Fruit fly (Drosophila melanogaster) whole organism, embryonic: Measurements from ENCODE around the gene CG34183.

ENCODE experiments used
- Aef1 ChIP-seq: fragments of 200-800 bp; sonication (Bioruptor generic); IDR thresholded peaks from 3 replicates; pipeline ENCODE4 v1.3.6; 2022; ENCODE audit warnings: missing biosample characterization, missing genetic modification characterization
- Atf6 ChIP-seq: fragments of 200-800 bp; sonication (Bioruptor generic); IDR thresholded peaks from 2 replicates; pipeline ENCODE4 v1.3.6; 2022; ENCODE audit warnings: missing biosample characterization, missing genetic modification characterization
- CG10209 ChIP-seq: fragments of 200-800 bp; sonication (Bioruptor generic); optimal IDR thresholded peaks from 3 replicates; lab custom pipeline; 2017; ENCODE audit warnings: missing biosample characterization, mild to moderate bottlenecking, missing genetic modification characterization, missing genetic modification reagents
- CG10654 ChIP-seq: fragments of 200-800 bp; sonication (Bioruptor generic); optimal IDR thresholded peaks from 2 replicates; lab custom pipeline; 2016; ENCODE audit warnings: missing biosample characterization, missing genetic modification characterization
- CG11398 ChIP-seq: fragments of 200-800 bp; sonication (Bioruptor generic); optimal IDR thresholded peaks from 2 replicates; lab custom pipeline; 2016; ENCODE audit warnings: missing biosample characterization, missing genetic modification characterization
- CG13296 ChIP-seq: fragments of 200-800 bp; sonication (Bioruptor generic); optimal IDR thresholded peaks from 3 replicates; lab custom pipeline; 2018; ENCODE audit warnings: missing biosample characterization, mild to moderate bottlenecking, missing genetic modification characterization
- CG14710 ChIP-seq: fragments of 200-800 bp; sonication (Bioruptor generic); optimal IDR thresholded peaks from 3 replicates; lab custom pipeline; 2019; ENCODE audit warnings: missing biosample characterization, mild to moderate bottlenecking, missing genetic modification characterization, moderate library complexity
- CG15011 ChIP-seq: fragments of 200-800 bp; sonication (Bioruptor generic); optimal IDR thresholded peaks from 3 replicates; lab custom pipeline; 2018; ENCODE audit warnings: missing biosample characterization, mild to moderate bottlenecking, missing genetic modification characterization
- CG1529 ChIP-seq: fragments of 200-800 bp; sonication (Bioruptor generic); optimal IDR thresholded peaks from 3 replicates; lab custom pipeline; 2018; ENCODE audit warnings: missing biosample characterization, missing genetic modification characterization
- CG8290 ChIP-seq, 3 experiments: fragments of 200-800 bp; sonication (Bioruptor generic); optimal IDR thresholded peaks; 2 replicates each; lab custom pipeline; 2016 to 2019; ENCODE audit warnings: missing biosample characterization in 3 of 3, missing genetic modification characterization in 3 of 3, mild to moderate bottlenecking in 2 of 3, moderate library complexity in 1 of 3
- CG9727 ChIP-seq: fragments of 200-800 bp; sonication (Bioruptor generic); optimal IDR thresholded peaks from 3 replicates; lab custom pipeline; 2017; ENCODE audit warnings: missing biosample characterization, mild to moderate bottlenecking, missing genetic modification characterization
- Dad ChIP-seq: fragments of 200-800 bp; sonication (Bioruptor generic); optimal IDR thresholded peaks from 3 replicates; lab custom pipeline; 2016; ENCODE audit warnings: missing biosample characterization, missing genetic modification characterization
- Dp ChIP-seq: fragments of 200-800 bp; sonication (Bioruptor generic); optimal IDR thresholded peaks from 2 replicates; lab custom pipeline; 2018; ENCODE audit warnings: missing biosample characterization, mild to moderate bottlenecking, missing genetic modification characterization, moderate library complexity
- Dref ChIP-seq: fragments of 200-800 bp; sonication (Bioruptor generic); IDR thresholded peaks from 2 replicates; pipeline ENCODE4 v1.3.6; 2022; ENCODE audit warnings: missing biosample characterization, missing genetic modification characterization
- Drgx ChIP-seq: fragments of 200-800 bp; sonication (Bioruptor generic); IDR thresholded peaks from 2 replicates; pipeline ENCODE4 v1.3.6; 2022; ENCODE audit warnings: missing biosample characterization, missing genetic modification characterization
- HLH3B ChIP-seq: fragments of 200-800 bp; sonication (Bioruptor generic); IDR thresholded peaks from 2 replicates; pipeline ENCODE4 v1.3.6; 2022; ENCODE audit warnings: missing biosample characterization, missing genetic modification characterization
- HLH4C ChIP-seq: fragments of 200-800 bp; sonication (Bioruptor generic); IDR thresholded peaks from 3 replicates; pipeline ENCODE4 v1.3.6; 2022; ENCODE audit warnings: missing biosample characterization, missing genetic modification characterization; ENCODE audit not compliant: partially characterized antibody
- Hey ChIP-seq: fragments of 200-800 bp; sonication (Bioruptor generic); optimal IDR thresholded peaks from 3 replicates; lab custom pipeline; 2018; ENCODE audit warnings: missing biosample characterization, mild to moderate bottlenecking, missing genetic modification characterization
- HmgZ ChIP-seq: fragments of 200-800 bp; sonication (Bioruptor generic); optimal IDR thresholded peaks from 2 replicates; lab custom pipeline; 2018; ENCODE audit warnings: missing biosample characterization, mild to moderate bottlenecking, missing genetic modification characterization
- Hr3 ChIP-seq: fragments of 200-800 bp; sonication (Bioruptor generic); optimal IDR thresholded peaks from 3 replicates; lab custom pipeline; 2016; ENCODE audit warnings: missing biosample characterization, missing genetic modification characterization
- Hr51 ChIP-seq, 2 experiments: fragments of 200-800 bp; sonication (Bioruptor generic); optimal IDR thresholded peaks; 2 replicates in 1 of 2; 3 replicates in 1 of 2; lab custom pipeline; 2016 to 2018; ENCODE audit warnings: missing biosample characterization in 2 of 2, missing genetic modification characterization in 2 of 2, mild to moderate bottlenecking in 1 of 2, moderate library complexity in 1 of 2
- Pdp1 ChIP-seq, 2 experiments: fragments of 200-800 bp; sonication (Bioruptor generic); optimal IDR thresholded peaks; 3 replicates each; lab custom pipeline; 2016; ENCODE audit warnings: missing biosample characterization in 2 of 2, missing genetic modification characterization in 2 of 2, mild to moderate bottlenecking in 1 of 2, moderate library complexity in 1 of 2
- Scr ChIP-seq: fragments of 200-800 bp; sonication (Bioruptor generic); IDR thresholded peaks from 2 replicates; pipeline ENCODE4 v1.3.6; 2022; ENCODE audit warnings: missing biosample characterization, missing genetic modification characterization; ENCODE audit not compliant: partially characterized antibody
- ara ChIP-seq: fragments of 200-800 bp; sonication (Bioruptor generic); IDR thresholded peaks from 2 replicates; pipeline ENCODE4 v1.3.6; 2022; ENCODE audit warnings: missing biosample characterization, missing genetic modification characterization
- bab2 ChIP-seq: fragments of 200-800 bp; sonication (Bioruptor generic); optimal IDR thresholded peaks from 2 replicates; lab custom pipeline; 2016; ENCODE audit warnings: missing biosample characterization, missing genetic modification characterization
- dati ChIP-seq: fragments of 200-800 bp; sonication (Bioruptor generic); IDR thresholded peaks from 2 replicates; pipeline ENCODE4 v1.3.6; 2022; ENCODE audit warnings: missing biosample characterization, missing genetic modification characterization
- disco-r ChIP-seq: fragments of 200-800 bp; sonication (Bioruptor generic); optimal IDR thresholded peaks from 2 replicates; lab custom pipeline; 2016; ENCODE audit warnings: missing biosample characterization, missing genetic modification characterization
- dysf ChIP-seq: fragments of 200-800 bp; sonication (Bioruptor generic); IDR thresholded peaks from 3 replicates; pipeline ENCODE4 v1.3.6; 2022; ENCODE audit warnings: missing biosample characterization, missing genetic modification characterization
- exex ChIP-seq: fragments of 200-800 bp; sonication (Bioruptor generic); optimal IDR thresholded peaks from 4 replicates; lab custom pipeline; 2018; ENCODE audit warnings: missing biosample characterization, mild to moderate bottlenecking, missing genetic modification characterization, moderate library complexity
- fd102C ChIP-seq: fragments of 200-800 bp; sonication (Bioruptor generic); optimal IDR thresholded peaks from 2 replicates; lab custom pipeline; 2018; ENCODE audit warnings: missing biosample characterization, mild to moderate bottlenecking, missing genetic modification characterization, moderate library complexity
- fu2 ChIP-seq: fragments of 200-800 bp; sonication (Bioruptor generic); optimal IDR thresholded peaks from 2 replicates; lab custom pipeline; 2016; ENCODE audit warnings: missing biosample characterization, missing genetic modification characterization
- gsb-n ChIP-seq: fragments of 200-800 bp; sonication (Bioruptor generic); optimal IDR thresholded peaks from 3 replicates; lab custom pipeline; 2018; ENCODE audit warnings: missing biosample characterization, mild to moderate bottlenecking, missing genetic modification characterization
- hb ChIP-seq: fragments of 200-800 bp; sonication (Bioruptor generic); IDR thresholded peaks from 3 replicates; pipeline ENCODE4 v1.3.6; 2022; ENCODE audit warnings: missing biosample characterization, missing genetic modification characterization; ENCODE audit not compliant: partially characterized antibody
- hkb ChIP-seq, 2 experiments: fragments of 200-800 bp in 1 of 2; fragments of >200 bp in 1 of 2; sonication (Bioruptor generic) in 1 of 2; IDR thresholded peaks in 1 of 2; optimal IDR thresholded peaks in 1 of 2; 2 replicates each; pipeline versions ENCODE4 v1.3.6 to Lab custom; 2017 to 2022; ENCODE audit warnings: missing biosample characterization in 1 of 2, missing genetic modification characterization in 1 of 2
- klu ChIP-seq: fragments of 200-800 bp; sonication (Bioruptor generic); IDR thresholded peaks from 2 replicates; pipeline ENCODE4 v1.3.6; 2022; ENCODE audit warnings: missing biosample characterization, missing genetic modification characterization
- luna ChIP-seq: fragments of 200-800 bp; sonication (Bioruptor generic); optimal IDR thresholded peaks from 2 replicates; lab custom pipeline; 2016; ENCODE audit warnings: missing biosample characterization, missing genetic modification characterization
- maf-S ChIP-seq: fragments of 200-800 bp; sonication (Bioruptor generic); optimal IDR thresholded peaks from 2 replicates; lab custom pipeline; 2016; ENCODE audit warnings: missing biosample characterization, missing genetic modification characterization
- nerfin-2 ChIP-seq: fragments of 200-800 bp; sonication (Bioruptor generic); IDR thresholded peaks from 2 replicates; pipeline ENCODE4 v1.3.6; 2022; ENCODE audit warnings: missing biosample characterization, missing genetic modification characterization; ENCODE audit not compliant: partially characterized antibody
- p53 ChIP-seq: fragments of 200-800 bp; sonication (Bioruptor generic); optimal IDR thresholded peaks from 2 replicates; lab custom pipeline; 2016; ENCODE audit warnings: missing biosample characterization, missing genetic modification characterization
- prd ChIP-seq, 3 experiments: fragments of >200 bp in 2 of 3; fragments of 200-800 bp in 1 of 3; sonication (Bioruptor generic) in 1 of 3; optimal IDR thresholded peaks in 2 of 3; IDR thresholded peaks in 1 of 3; 2 replicates in 2 of 3; 3 replicates in 1 of 3; pipeline versions ENCODE4 v1.3.6 to Lab custom; 2017 to 2022; ENCODE audit warnings: missing biosample characterization in 1 of 3, missing genetic modification characterization in 1 of 3
- pros ChIP-seq: fragments of 200-800 bp; sonication (Bioruptor generic); optimal IDR thresholded peaks from 3 replicates; lab custom pipeline; 2019; ENCODE audit warnings: missing biosample characterization, mild to moderate bottlenecking, missing genetic modification characterization, moderate library complexity
- seq ChIP-seq: fragments of 200-800 bp; sonication (Bioruptor generic); IDR thresholded peaks from 2 replicates; pipeline ENCODE4 v1.3.6; 2022; ENCODE audit warnings: missing biosample characterization, missing genetic modification characterization
- slbo ChIP-seq: fragments of 200-800 bp; sonication (Bioruptor generic); IDR thresholded peaks from 2 replicates; pipeline ENCODE4 v1.3.6; 2022; ENCODE audit warnings: missing biosample characterization, missing genetic modification characterization
- sna ChIP-seq: fragments of 200-800 bp; sonication (Bioruptor generic); IDR thresholded peaks from 2 replicates; pipeline ENCODE4 v1.3.6; 2022; ENCODE audit warnings: missing biosample characterization, missing genetic modification characterization; ENCODE audit not compliant: partially characterized antibody
- toy ChIP-seq: fragments of 200-800 bp; sonication (Bioruptor generic); IDR thresholded peaks from 2 replicates; pipeline ENCODE4 v1.3.6; 2022; ENCODE audit warnings: missing biosample characterization, missing genetic modification characterization
- tx ChIP-seq: fragments of 200-800 bp; sonication (Bioruptor generic); optimal IDR thresholded peaks from 2 replicates; lab custom pipeline; 2016; ENCODE audit warnings: missing biosample characterization, missing genetic modification characterization

The CG34183 gene

DNA sequence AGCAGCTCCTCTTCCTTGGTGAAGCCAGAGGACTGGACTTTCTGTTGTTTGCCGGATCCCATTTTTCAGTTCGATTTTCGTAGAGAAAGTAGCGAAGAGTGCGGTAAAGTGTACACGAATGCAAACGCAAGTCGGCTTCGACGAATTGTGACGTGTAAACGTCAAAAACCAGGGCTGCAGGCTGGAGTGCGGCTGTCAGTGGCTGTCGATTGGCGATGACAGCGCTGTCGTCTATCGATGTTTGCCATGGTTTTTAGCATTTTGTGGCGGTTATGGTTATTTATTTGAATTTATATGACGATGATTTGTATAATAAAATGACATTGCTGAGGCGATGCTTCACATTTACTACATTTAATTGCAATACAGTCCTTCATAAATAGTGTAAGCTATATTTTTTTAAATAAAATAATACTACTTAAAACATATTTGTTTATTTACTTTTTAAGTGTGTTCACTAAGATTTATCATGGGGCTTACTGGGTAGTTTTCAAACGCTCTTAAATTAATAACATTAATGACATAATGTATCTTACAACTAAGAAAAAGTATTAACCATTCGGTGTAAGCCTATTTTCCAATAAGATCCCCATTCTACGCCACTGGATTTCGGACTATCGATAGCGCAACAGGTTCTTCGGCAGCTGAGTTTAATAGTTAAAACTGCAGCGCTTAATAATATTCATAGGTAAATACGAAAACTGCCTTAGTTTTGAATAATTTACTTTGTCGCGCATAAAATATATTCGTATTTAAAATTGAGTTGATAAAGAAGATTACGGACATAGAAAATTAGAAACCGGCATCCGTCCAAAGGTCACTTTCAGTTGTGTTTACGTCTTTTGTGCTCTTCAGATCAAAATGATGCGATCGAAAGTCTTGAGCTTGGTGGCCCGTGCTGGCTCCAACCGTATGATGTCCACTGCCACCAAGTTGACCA, 27.7 kb upstream of the CG34183 start, which contains the start of the genes CG5885 and CG4598 (continued):
- peak; percentile 69; the same call in 1 of the 2 replicates for TF ChIP-seq nerfin-2 (GFP tag; lab: Robert Waterston, UW)
- TF ChIP-seq Hr51 (GFP tag; optimal IDR thresholded peaks at IDR 0.05; lab: Kevin White, UChicago), result peak; percentile 11 to 81
- peak; percentile 55 for TF ChIP-seq HmgZ (tag; lab: Kevin White, UChicago)
- TF ChIP-seq Hey (tag; lab: Kevin White, UChicago), result no peak
- peak; percentile 46 for TF ChIP-seq tx (GFP tag; lab: Kevin White, UChicago)
- peak; percentile 82 for TF ChIP-seq HLH4C (GFP tag; lab: Robert Waterston, UW)
- TF ChIP-seq CG8290 (GFP tag; optimal IDR thresholded peaks at IDR 0.05; lab: Kevin White, UChicago), result peak; percentile 46
- peak in 1 of 2 experiments; percentile 76 for TF ChIP-seq CG8290 (tag; optimal IDR thresholded peaks at IDR 0.05; lab: Kevin White, UChicago)
- no peak for TF ChIP-seq disco-r (GFP tag; lab: Kevin White, UChicago)
- TF ChIP-seq CG13296 (GFP tag; lab: Kevin White, UChicago), result peak; percentile 55
- TF ChIP-seq klu (GFP tag; lab: Robert Waterston, UW), result no peak; the same call in 1 of the 2 replicates
- peak; percentile 16 to 68 for TF ChIP-seq Pdp1 (GFP tag; optimal IDR thresholded peaks at IDR 0.05; lab: Kevin White, UChicago)
- TF ChIP-seq bab2 (GFP tag; lab: Kevin White, UChicago), result peak; percentile 37
- peak; percentile 72 for TF ChIP-seq Hr3 (GFP tag; lab: Kevin White, UChicago)
- TF ChIP-seq Drgx (GFP tag; lab: Robert Waterston, UW), result peak; percentile 78
- peak; percentile 84 for TF ChIP-seq slbo (GFP tag; lab: Robert Waterston, UW)
- no peak for TF ChIP-seq Dad (GFP tag; lab: Kevin White, UChicago)
- TF ChIP-seq Aef1, result peak; percentile 43; the same call in 2 of the 3 replicates
- peak; percentile 94 for TF ChIP-seq Dref (GFP tag; lab: Robert Waterston, UW)
- no peak for TF ChIP-seq fu2 (GFP tag; lab: Kevin White, UChicago)
- no peak for TF ChIP-seq CG11398
- TF ChIP-seq p53 (GFP tag; lab: Kevin White, UChicago), result no peak
- peak; percentile 88 for TF ChIP-seq Dp (GFP tag; lab: Kevin White, UChicago)
- TF ChIP-seq luna (GFP tag; lab: Kevin White, UChicago), result no peak
- no peak for TF ChIP-seq sna (GFP tag; lab: Robert Waterston, UW)
- peak; percentile 64 for TF ChIP-seq CG14710 (tag; lab: Kevin White, UChicago)
- TF ChIP-seq toy (GFP tag; lab: Robert Waterston, UW), result no peak
- TF ChIP-seq pros (GFP tag; lab: Kevin White, UChicago), result no peak
- peak; percentile 40 for TF ChIP-seq maf-S (GFP tag; lab: Kevin White, UChicago)
- peak; percentile 44 for TF ChIP-seq exex (tag; lab: Kevin White, UChicago)
- TF ChIP-seq fd102C (GFP tag; lab: Kevin White, UChicago), result no peak
- TF ChIP-seq seq (GFP tag; lab: Robert Waterston, UW), result no peak
- peak; percentile 39 for TF ChIP-seq CG10654 (GFP tag; lab: Kevin White, UChicago)
- peak; percentile 69 for TF ChIP-seq hb
- peak; percentile 73 for TF ChIP-seq gsb-n (tag; lab: Kevin White, UChicago)
- peak; percentile 67; the same call in 1 of the 2 replicates for TF ChIP-seq Atf6 (GFP tag; lab: Robert Waterston, UW)
- peak; percentile 57 for TF ChIP-seq CG9727 (GFP tag; lab: Kevin White, UChicago)
- peak; percentile 66 for TF ChIP-seq CG10209 (GFP tag; lab: Kevin White, UChicago)
- TF ChIP-seq ara, result peak; percentile 35; the same call in 1 of the 2 replicates
- peak; percentile 49 for TF ChIP-seq CG1529 (GFP tag; lab: Kevin White, UChicago)
- no peak for TF ChIP-seq dati
- no peak for TF ChIP-seq hkb (optimal IDR thresholded peaks at IDR 0.05; lab: Kevin White, UChicago)
- TF ChIP-seq hkb (GFP tag; IDR thresholded peaks at IDR 0.05; lab: Robert Waterston, UW), result peak; percentile 84
- TF ChIP-seq CG15011 (GFP tag; lab: Kevin White, UChicago), result peak; percentile 18
- TF ChIP-seq prd (optimal IDR thresholded peaks at IDR 0.05; lab: Kevin White, UChicago), result no peak
- peak; percentile 54; the same call in 2 of the 3 replicates for TF ChIP-seq prd (GFP tag; IDR thresholded peaks at IDR 0.05; lab: Robert Waterston, UW)
- TF ChIP-seq HLH3B (GFP tag; lab: Robert Waterston, UW), result no peak; the same call in 1 of the 2 replicates
- TF ChIP-seq Scr (GFP tag; lab: Robert Waterston, UW), result peak; percentile 75
- peak; percentile 72; the same call in 2 of the 3 replicates for TF ChIP-seq dysf (GFP tag; lab: Robert Waterston, UW)
